Worm (Caenorhabditis elegans) whole organism, L3 larva: ENCODE data around the gene T07A9.15.

Experiments used
- R02D3.7 ChIP-seq: fragments of 150-350 bp; optimal IDR thresholded peaks from 2 replicates; lab custom pipeline; 2014; ENCODE audit warnings: missing biosample characterization, missing genetic modification characterization
- ZK546.5 ChIP-seq: sonication (generic microtip); optimal IDR thresholded peaks from 2 replicates; lab custom pipeline; 2017; ENCODE audit warnings: missing biosample characterization, missing genetic modification characterization
- aly-2 ChIP-seq: fragments of 150-350 bp; optimal IDR thresholded peaks from 2 replicates; lab custom pipeline; 2014; ENCODE audit warnings: missing biosample characterization, missing genetic modification characterization
- ama-1 ChIP-seq: fragments of 150-350 bp; optimal IDR thresholded peaks from 2 replicates; lab custom pipeline; 2018
- ceh-16 ChIP-seq: sonication (generic microtip); optimal IDR thresholded peaks from 2 replicates; lab custom pipeline; 2017; ENCODE audit warnings: missing biosample characterization, missing genetic modification characterization
- ceh-28 ChIP-seq: fragments of 150-350 bp; optimal IDR thresholded peaks from 2 replicates; lab custom pipeline; 2014; ENCODE audit warnings: missing biosample characterization, missing genetic modification reagents, missing genetic modification characterization
- ceh-82 ChIP-seq: fragments of 150-350 bp; optimal IDR thresholded peaks from 2 replicates; lab custom pipeline; 2014; ENCODE audit warnings: missing biosample characterization, missing genetic modification characterization
- ceh-9 ChIP-seq: sonication (generic microtip); optimal IDR thresholded peaks from 2 replicates; lab custom pipeline; 2018; ENCODE audit warnings: missing biosample characterization, missing genetic modification characterization
- daf-12 ChIP-seq: fragments of 150-350 bp; optimal IDR thresholded peaks from 2 replicates; lab custom pipeline; 2014; ENCODE audit warnings: missing biosample characterization, missing genetic modification reagents, missing genetic modification characterization
- egl-27 ChIP-seq: sonication (generic microtip); optimal IDR thresholded peaks from 4 replicates; lab custom pipeline; 2017; ENCODE audit warnings: missing biosample characterization, missing genetic modification reagents, missing genetic modification characterization
- egl-5 ChIP-seq: fragments of 150-350 bp; optimal IDR thresholded peaks from 2 replicates; lab custom pipeline; 2017; ENCODE audit warnings: missing biosample characterization, missing genetic modification reagents, missing genetic modification characterization, inconsistent platforms
- elt-1 ChIP-seq: fragments of 150-350 bp; optimal IDR thresholded peaks from 2 replicates; lab custom pipeline; 2014; ENCODE audit warnings: missing biosample characterization, missing genetic modification characterization
- elt-2 ChIP-seq: sonication (generic microtip); optimal IDR thresholded peaks from 2 replicates; lab custom pipeline; 2016; ENCODE audit warnings: missing genetic modification reagents, mild to moderate bottlenecking, missing genetic modification characterization, missing compliant biosample characterization
- elt-3 ChIP-seq, 3 experiments: fragments of 150-350 bp in 1 of 3; sonication (generic microtip) in 2 of 3; optimal IDR thresholded peaks; 2 replicates in 2 of 3; 4 replicates in 1 of 3; lab custom pipeline; 2014 to 2017; ENCODE audit warnings: missing biosample characterization in 3 of 3, missing genetic modification characterization in 3 of 3
- eor-1 ChIP-seq, 2 experiments: fragments of 150-350 bp; optimal IDR thresholded peaks; 2 replicates each; lab custom pipeline; 2014 to 2018; ENCODE audit warnings: missing biosample characterization in 2 of 2, missing genetic modification characterization in 2 of 2
- fkh-10 ChIP-seq: sonication (generic microtip); optimal IDR thresholded peaks from 2 replicates; lab custom pipeline; 2017; ENCODE audit warnings: missing biosample characterization, missing genetic modification reagents, missing genetic modification characterization
- fkh-2 ChIP-seq: fragments of 150-350 bp; optimal IDR thresholded peaks from 2 replicates; lab custom pipeline; 2014; ENCODE audit warnings: missing biosample characterization, missing genetic modification reagents, missing genetic modification characterization
- fos-1 ChIP-seq: fragments of 150-350 bp; optimal IDR thresholded peaks from 2 replicates; lab custom pipeline; 2014; ENCODE audit warnings: missing biosample characterization, missing genetic modification characterization
- hmg-11 ChIP-seq: sonication (generic microtip); optimal IDR thresholded peaks from 2 replicates; lab custom pipeline; 2016; ENCODE audit warnings: missing genetic modification characterization, missing compliant biosample characterization
- jun-1 ChIP-seq: fragments of 150-350 bp; optimal IDR thresholded peaks from 2 replicates; lab custom pipeline; 2014; ENCODE audit warnings: missing biosample characterization, missing genetic modification reagents, missing genetic modification characterization
- lin-15B ChIP-seq: fragments of 150-350 bp; optimal IDR thresholded peaks from 2 replicates; lab custom pipeline; 2014; ENCODE audit warnings: missing biosample characterization, missing genetic modification characterization
- lin-39 ChIP-seq: fragments of 150-350 bp; optimal IDR thresholded peaks from 2 replicates; lab custom pipeline; 2018; ENCODE audit warnings: missing biosample characterization, missing genetic modification reagents, missing genetic modification characterization
- lsy-12 ChIP-seq: sonication (generic microtip); optimal IDR thresholded peaks from 2 replicates; lab custom pipeline; 2016; ENCODE audit warnings: mild to moderate bottlenecking, missing genetic modification characterization, missing compliant biosample characterization
- mdl-1 ChIP-seq: fragments of 150-350 bp; optimal IDR thresholded peaks from 2 replicates; lab custom pipeline; 2014; ENCODE audit warnings: missing biosample characterization, missing genetic modification characterization
- mml-1 ChIP-seq: fragments of 150-350 bp; sonication (generic microtip); optimal IDR thresholded peaks from 3 replicates; lab custom pipeline; 2014; ENCODE audit warnings: missing biosample characterization, missing genetic modification characterization
- nfya-1 ChIP-seq: sonication (generic microtip); optimal IDR thresholded peaks from 2 replicates; lab custom pipeline; 2017; ENCODE audit warnings: missing genetic modification characterization, mild to moderate bottlenecking, missing compliant biosample characterization, antibody characterized with exemption, moderate library complexity; ENCODE audit not compliant: insufficient read depth
- nhr-11 ChIP-seq: fragments of 150-350 bp; optimal IDR thresholded peaks from 2 replicates; lab custom pipeline; 2014; ENCODE audit warnings: missing biosample characterization, missing genetic modification characterization
- nhr-12 ChIP-seq: fragments of 150-350 bp; optimal IDR thresholded peaks from 2 replicates; lab custom pipeline; 2014; ENCODE audit warnings: missing biosample characterization, missing genetic modification characterization
- nhr-23 ChIP-seq: fragments of 150-350 bp; optimal IDR thresholded peaks from 2 replicates; lab custom pipeline; 2014; ENCODE audit warnings: missing biosample characterization, missing genetic modification reagents, missing genetic modification characterization
- nhr-237 ChIP-seq: fragments of 150-350 bp; optimal IDR thresholded peaks from 2 replicates; lab custom pipeline; 2014; ENCODE audit warnings: missing biosample characterization, missing genetic modification characterization
- nhr-25 ChIP-seq: sonication (generic microtip); optimal IDR thresholded peaks from 2 replicates; lab custom pipeline; 2017; ENCODE audit warnings: missing biosample characterization, missing genetic modification characterization
- nhr-28 ChIP-seq: fragments of 150-350 bp; optimal IDR thresholded peaks from 2 replicates; lab custom pipeline; 2014; ENCODE audit warnings: missing biosample characterization, missing genetic modification characterization
- nhr-43 ChIP-seq: sonication (generic microtip); optimal IDR thresholded peaks from 2 replicates; lab custom pipeline; 2016; ENCODE audit warnings: mild to moderate bottlenecking, missing genetic modification characterization, missing compliant biosample characterization; ENCODE audit not compliant: poor library complexity, severe bottlenecking
- nhr-67 ChIP-seq: fragments of 150-350 bp; optimal IDR thresholded peaks from 2 replicates; lab custom pipeline; 2014; ENCODE audit warnings: missing biosample characterization, missing genetic modification characterization
- nhr-76 ChIP-seq: fragments of 150-350 bp; sonication (generic microtip); optimal IDR thresholded peaks from 5 replicates; lab custom pipeline; 2014; ENCODE audit warnings: missing biosample characterization, missing genetic modification characterization
- nhr-77 ChIP-seq: fragments of 150-350 bp; optimal IDR thresholded peaks from 2 replicates; lab custom pipeline; 2014; ENCODE audit warnings: missing biosample characterization, missing genetic modification characterization
- pha-4 ChIP-seq: fragments of 150-350 bp; optimal IDR thresholded peaks from 2 replicates; lab custom pipeline; 2014; ENCODE audit warnings: missing biosample characterization, missing genetic modification reagents, missing genetic modification characterization
- pqm-1 ChIP-seq: fragments of 150-350 bp; optimal IDR thresholded peaks from 2 replicates; lab custom pipeline; 2017; ENCODE audit warnings: missing biosample characterization, missing genetic modification characterization, inconsistent platforms
- sea-2 ChIP-seq: fragments of 150-350 bp; sonication (generic microtip); optimal IDR thresholded peaks from 4 replicates; lab custom pipeline; 2014; ENCODE audit warnings: missing biosample characterization, missing genetic modification reagents, missing genetic modification characterization
- skn-1 ChIP-seq: fragments of 150-350 bp; optimal IDR thresholded peaks from 2 replicates; lab custom pipeline; 2014; ENCODE audit warnings: missing biosample characterization, missing genetic modification characterization
- snpc-4 ChIP-seq: fragments of 150-350 bp; optimal IDR thresholded peaks from 2 replicates; lab custom pipeline; 2014; ENCODE audit warnings: missing biosample characterization, missing genetic modification characterization
- tbx-2 ChIP-seq: sonication (generic microtip); optimal IDR thresholded peaks from 2 replicates; lab custom pipeline; 2016; ENCODE audit warnings: mild to moderate bottlenecking, missing genetic modification characterization, missing compliant biosample characterization
- unc-39 ChIP-seq: sonication (generic microtip); optimal IDR thresholded peaks from 4 replicates; lab custom pipeline; 2017; ENCODE audit warnings: missing biosample characterization, missing genetic modification characterization
- unc-62 ChIP-seq: fragments of 150-350 bp; sonication (generic microtip); optimal IDR thresholded peaks from 4 replicates; lab custom pipeline; 2014; ENCODE audit warnings: missing biosample characterization, missing genetic modification reagents, missing genetic modification characterization
- zag-1 ChIP-seq: fragments of 150-350 bp; optimal IDR thresholded peaks from 2 replicates; lab custom pipeline; 2014; ENCODE audit warnings: missing biosample characterization, missing genetic modification characterization
- ztf-11 ChIP-seq: fragments of 150-350 bp; optimal IDR thresholded peaks from 2 replicates; lab custom pipeline; 2014; ENCODE audit warnings: missing biosample characterization, missing genetic modification characterization
- ztf-4 ChIP-seq: fragments of 150-350 bp; optimal IDR thresholded peaks from 2 replicates; lab custom pipeline; 2014; ENCODE audit warnings: missing biosample characterization, missing genetic modification characterization

The T07A9.15 gene

ce11 chrIV:420686-421085 is 27.3 kb upstream of the T07A9.15 start:
- TF ChIP-seq eor-1 (tag; optimal IDR thresholded peaks at IDR 0.05; lab: Kevin White, UChicago), result no peak
- no peak for TF ChIP-seq unc-39 (tag; lab: Kevin White, UChicago)
- no peak for TF ChIP-seq nhr-25 (tag; lab: Kevin White, UChicago)
- TF ChIP-seq ceh-28 (tag; lab: Kevin White, UChicago), result no peak
- TF ChIP-seq R02D3.7 (tag; lab: Kevin White, UChicago), result no peak
- TF ChIP-seq fkh-10 (GFP tag; lab: Kevin White, UChicago), result no peak
- TF ChIP-seq nfya-1 (tag; lab: Kevin White, UChicago), result no peak
- TF ChIP-seq fkh-2 (tag; lab: Kevin White, UChicago), result no peak
- no peak for TF ChIP-seq hmg-11 (tag; lab: Kevin White, UChicago)
- TF ChIP-seq fos-1 (tag; lab: Kevin White, UChicago), result no peak

ce11 chrIV:419674-420073 is 26.3 kb upstream of the T07A9.15 start, which contains the start of gene eri-1:
TSS of gene eri-1 (minus strand) at chrIV:419958.
- no peak for TF ChIP-seq eor-1 (tag; optimal IDR thresholded peaks at IDR 0.05; lab: Kevin White, UChicago)
- TF ChIP-seq ceh-28 (tag; lab: Kevin White, UChicago), result peak; percentile 21

- TF ChIP-seq ama-1 (lab: Kevin White, UChicago) (no peak), hmg-11 (tag; lab: Kevin White, UChicago) (peak; percentile 59), skn-1 (peak; percentile 79), pha-4 (tag; lab: Kevin White, UChicago) (peak; percentile 93), nhr-67 (no peak), aly-2 (tag; lab: Kevin White, UChicago) (no peak), jun-1 (peak; percentile 65), egl-27 (tag; lab: Kevin White, UChicago) (no peak), sea-2 (GFP tag; lab: Kevin White, UChicago) (no peak), nhr-237 (tag; lab: Kevin White, UChicago) (no peak), nhr-12 (tag; lab: Kevin White, UChicago) (no peak), nhr-11 (tag; lab: Kevin White, UChicago) (no peak), ceh-82 (no peak), daf-12 (tag; lab: Kevin White, UChicago) (no peak), ceh-9 (no peak), fkh-2 (tag; lab: Kevin White, UChicago) (no peak), egl-5 (tag; lab: Kevin White, UChicago) (no peak), R02D3.7 (tag; lab: Kevin White, UChicago) (peak; percentile 47), lsy-12 (tag; lab: Kevin White, UChicago) (peak; percentile 43), mdl-1 (tag; lab: Kevin White, UChicago) (no peak), eor-1 (tag; optimal IDR thresholded peaks at IDR 0.05; lab: Kevin White, UChicago) (no peak), elt-3 (tag; optimal IDR thresholded peaks at IDR 0.05; lab: Kevin White, UChicago) (no peak), ceh-28 (tag; lab: Kevin White, UChicago) (peak; percentile 20), nhr-28 (tag; lab: Kevin White, UChicago) (no peak), ceh-16 (tag; lab: Kevin White, UChicago) (no peak), ZK546.5 (tag; lab: Kevin White, UChicago) (no peak), ztf-4 (tag; lab: Kevin White, UChicago) (no peak), nhr-43 (tag; lab: Kevin White, UChicago) (peak; percentile 68), nfya-1 (tag; lab: Kevin White, UChicago) (peak; percentile 76), zag-1 (tag; lab: Kevin White, UChicago) (no peak), fos-1 (tag; lab: Kevin White, UChicago) (no peak), pqm-1 (tag; lab: Kevin White, UChicago) (peak; percentile 58), fkh-10 (GFP tag; lab: Kevin White, UChicago) (no peak), unc-62 (GFP tag; lab: Kevin White, UChicago) (no peak), nhr-77 (tag; lab: Kevin White, UChicago) (peak; percentile 13), ztf-11 (tag; lab: Kevin White, UChicago) (no peak), lin-39 (tag; lab: Kevin White, UChicago) (no peak), nhr-23 (peak; percentile 81), elt-2 (peak; percentile 73), unc-39 (tag; lab: Kevin White, UChicago) (no peak), elt-1 (no peak), mml-1 (tag; lab: Kevin White, UChicago) (no peak), nhr-76 (tag; lab: Kevin White, UChicago) (no peak), snpc-4 (peak; percentile 11), tbx-2 (tag; lab: Kevin White, UChicago) (no peak), lin-15B (tag; lab: Kevin White, UChicago) (peak; percentile 56), nhr-25 (tag; lab: Kevin White, UChicago) (peak; percentile 53)
Observed at ce11 chrIV:410420-410891, 17.1 kb upstream of the T07A9.15 start, which contains the start of gene T07A9.12. TSS of gene T07A9.12 (plus strand) at chrIV:410867.
